Fruit fly (Drosophila melanogaster): ENCODE measurements around the gene tal-1A.

tal-1A gene

dm6 chr3R:13773350-13773749 lies 39.6 kb upstream of the tal-1A start:
- TF ChIP-seq Hmx (GFP tag; optimal IDR thresholded peaks at IDR 0.05) (no peak), CG2712 (tag; optimal IDR thresholded peaks at IDR 0.05) (no peak), CG2120 (GFP tag; optimal IDR thresholded peaks at IDR 0.05) (no peak), z (GFP tag; IDR thresholded peaks at IDR 0.05) (0 out of 3 replicates have a peak, but pooled peaks have one; percentile 47), so (GFP tag; IDR thresholded peaks at IDR 0.05) (no peak), CG17359 (tag; optimal IDR thresholded peaks at IDR 0.05) (no peak), Ets65A (GFP tag) (peak; percentile 31), hkb (optimal IDR thresholded peaks at IDR 0.05) (no peak), hkb (GFP tag; IDR thresholded peaks at IDR 0.05) (no peak), sr (GFP tag; IDR thresholded peaks at IDR 0.05) (peak; percentile 90), sd (tag; optimal IDR thresholded peaks at IDR 0.05) (peak; percentile 59), CG3995 (GFP tag; optimal IDR thresholded peaks at IDR 0.05) (no peak), Hr51 (GFP tag; optimal IDR thresholded peaks at IDR 0.05) (no peak), CG9817 (tag; optimal IDR thresholded peaks at IDR 0.05) (no peak)

DNA sequence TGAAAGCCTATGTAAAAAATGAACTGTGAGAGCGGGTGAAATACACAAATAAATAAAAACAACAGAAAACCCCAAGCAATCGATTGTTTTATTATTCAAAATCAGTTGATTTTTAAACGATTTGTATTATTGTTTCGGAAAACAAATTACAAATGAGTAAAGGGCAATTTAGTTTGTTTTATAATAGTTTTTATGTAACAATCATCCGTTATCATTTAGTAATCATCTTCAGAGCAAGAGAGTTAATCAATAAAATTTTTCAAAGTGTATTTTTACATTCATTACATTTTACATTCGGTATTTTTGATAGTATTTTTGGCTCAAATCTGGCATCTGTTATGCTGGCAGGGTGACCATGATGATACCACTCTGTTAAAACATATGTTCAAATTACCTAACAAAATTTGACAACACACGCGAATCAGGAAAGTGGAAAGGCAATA lies 33.6 kb upstream of the tal-1A start, which contains the start of the genes CG42375 and CG9288:
Gene CG42375 (plus strand): TSS at position 384 of the 443 bp plus-strand sequence.
Gene CG9288 (plus strand): TSS at position 384 of the 443 bp plus-strand sequence.
- TF ChIP-seq emc (GFP tag; optimal IDR thresholded peaks at IDR 0.05): peak; percentile 21
- no peak for TF ChIP-seq CG3163 (GFP tag; optimal IDR thresholded peaks at IDR 0.05)
- no peak for TF ChIP-seq sna (GFP tag; IDR thresholded peaks at IDR 0.05; ENCODE audit: partially characterized antibody)
- TF ChIP-seq caup (GFP tag; optimal IDR thresholded peaks at IDR 0.05; ENCODE audit: severe bottlenecking): peak; percentile 39
- no peak for TF ChIP-seq Lhr (GFP tag; optimal IDR thresholded peaks at IDR 0.05)
- no peak for TF ChIP-seq twi (tag; optimal IDR thresholded peaks at IDR 0.05)
- no peak for TF ChIP-seq schlank (tag; optimal IDR thresholded peaks at IDR 0.05)
- no peak for TF ChIP-seq Lpt (GFP tag; optimal IDR thresholded peaks at IDR 0.05)
- TF ChIP-seq Awh (GFP tag; IDR thresholded peaks at IDR 0.05): peak; percentile 60; the same call in 1 of the 2 replicates
- TF ChIP-seq CG1233 (GFP tag; optimal IDR thresholded peaks at IDR 0.05): peak; percentile 70
- TF ChIP-seq Xbp1 (GFP tag; optimal IDR thresholded peaks at IDR 0.05): peak; percentile 36
- no peak for TF ChIP-seq D (optimal IDR thresholded peaks at IDR 0.05)
- TF ChIP-seq D (GFP tag; optimal IDR thresholded peaks at IDR 0.05): peak; percentile 43
- TF ChIP-seq Hand (GFP tag; optimal IDR thresholded peaks at IDR 0.05): no peak
- no peak for TF ChIP-seq so (GFP tag; IDR thresholded peaks at IDR 0.05)
- no peak for TF ChIP-seq CG16863 (GFP tag; optimal IDR thresholded peaks at IDR 0.05)
- peak; percentile 75 for TF ChIP-seq Fer1 (GFP tag; optimal IDR thresholded peaks at IDR 0.05)
- TF ChIP-seq kay (GFP tag; optimal IDR thresholded peaks at IDR 0.05): peak; percentile 67
- no peak for TF ChIP-seq Dref (GFP tag; IDR thresholded peaks at IDR 0.05)
- no peak for TF ChIP-seq eve (GFP tag; optimal IDR thresholded peaks at IDR 0.05)
- TF ChIP-seq CG17328 (GFP tag; IDR thresholded peaks at IDR 0.05): no peak
- TF ChIP-seq CG9215 (GFP tag; IDR thresholded peaks at IDR 0.05): no peak
- TF ChIP-seq C15 (GFP tag; IDR thresholded peaks at IDR 0.05): no peak
- TF ChIP-seq MTF-1 (GFP tag; optimal IDR thresholded peaks at IDR 0.05; ENCODE audit: borderline replicate concordance): no peak
- TF ChIP-seq CG11695 (GFP tag; IDR thresholded peaks at IDR 0.05): peak; percentile 56; the same call in 2 of the 3 replicates
- no peak for TF ChIP-seq Sry-β (GFP tag; optimal IDR thresholded peaks at IDR 0.05)
- TF ChIP-seq CG5953 (GFP tag; IDR thresholded peaks at IDR 0.05): no peak
- TF ChIP-seq Abd-B (GFP tag; optimal IDR thresholded peaks at IDR 0.05): no peak
- TF ChIP-seq CG16813 (GFP tag; IDR thresholded peaks at IDR 0.05; ENCODE audit: partially characterized antibody): no peak
- no peak for TF ChIP-seq p53 (GFP tag; optimal IDR thresholded peaks at IDR 0.05)
- no peak for TF ChIP-seq GATAe (GFP tag; conservative IDR thresholded peaks at IDR 0.05)
- no peak for TF ChIP-seq kni (GFP tag; optimal IDR thresholded peaks at IDR 0.05)
- no peak for TF ChIP-seq CG12219 (GFP tag; optimal IDR thresholded peaks at IDR 0.05)
- TF ChIP-seq hth (optimal IDR thresholded peaks at IDR 0.05): no peak
- TF ChIP-seq unc-4 (GFP tag; IDR thresholded peaks at IDR 0.05; ENCODE audit: partially characterized antibody): no peak
- no peak for TF ChIP-seq Hey (tag; optimal IDR thresholded peaks at IDR 0.05)
- TF ChIP-seq Six4 (GFP tag; optimal IDR thresholded peaks at IDR 0.05): peak; percentile 34
- 0 out of 3 replicates have a peak, but pooled peaks have one; percentile 14 for TF ChIP-seq CG6791 (GFP tag; IDR thresholded peaks at IDR 0.05; ENCODE audit: partially characterized antibody)

Data from whole organism, embryonic.